Worm (Caenorhabditis elegans): ENCODE measurements around the gene chup-1.
A peak's percentile ranks its signal among the peaks of the same experiment; 100 is the strongest.

Gene chup-1

DNA sequence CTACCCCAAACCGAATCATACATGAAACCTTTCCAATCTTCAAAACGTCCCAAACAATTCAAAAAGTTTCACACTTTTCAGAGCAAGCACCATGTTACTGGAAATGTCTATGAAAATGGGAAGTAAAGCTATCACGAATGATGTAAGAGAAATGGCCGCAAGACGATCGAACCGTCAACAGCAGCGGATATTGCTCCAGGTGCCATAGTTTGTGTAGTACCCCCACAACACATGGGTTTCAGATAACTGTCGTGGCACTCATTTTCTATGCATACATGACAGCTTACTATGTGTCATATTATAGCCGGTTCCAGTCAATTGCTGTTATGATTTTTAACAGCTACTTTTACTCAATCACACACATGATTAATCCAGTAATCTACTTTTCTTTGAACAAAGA is 7.7 kb upstream of the chup-1 start, which contains the start of gene ZK721.3:
Gene ZK721.3, plus strand, starts transcription at position 301 of the 400 bp plus-strand sequence.
- TF ChIP-seq unc-55 (GFP tag; optimal IDR thresholded peaks at IDR 0.05) = no peak
- no peak for TF ChIP-seq egl-27 (tag; optimal IDR thresholded peaks at IDR 0.05)
- no peak for TF ChIP-seq peb-1 (tag; optimal IDR thresholded peaks at IDR 0.05)
- no peak for TF ChIP-seq sma-3 (GFP tag; optimal IDR thresholded peaks at IDR 0.05)
- TF ChIP-seq nhr-12 (tag; optimal IDR thresholded peaks at IDR 0.05) = no peak

DNA sequence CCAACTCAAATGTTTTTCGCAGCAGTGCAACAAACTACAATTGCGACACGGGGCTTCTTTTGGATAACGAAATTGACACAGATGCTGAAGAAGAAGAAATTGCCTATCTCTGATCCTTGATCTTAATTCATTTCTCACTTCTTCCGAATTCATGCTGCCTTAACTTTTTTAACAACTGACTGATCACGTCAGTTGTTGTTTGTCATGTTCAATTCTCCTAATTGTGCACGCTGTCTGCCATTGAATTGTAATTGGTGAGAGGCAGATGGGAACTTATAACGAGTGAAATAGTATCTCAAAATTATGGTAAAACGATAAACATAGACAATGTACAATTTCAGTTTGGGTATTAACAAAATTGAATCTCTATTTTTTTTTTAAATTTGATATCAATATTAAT is 5.3 kb upstream of the chup-1 start:
- TF ChIP-seq F13H6.1 (tag; optimal IDR thresholded peaks at IDR 0.05) (peak; percentile 37), nhr-129 (tag; optimal IDR thresholded peaks at IDR 0.05) (peak; percentile 50), lsy-2 (tag; optimal IDR thresholded peaks at IDR 0.05) (peak in 1 of 2 experiments; percentile 19), sma-9 (GFP tag; optimal IDR thresholded peaks at IDR 0.05) (peak; percentile 57), sma-9 (tag; optimal IDR thresholded peaks at IDR 0.05) (no peak), ZK546.5 (tag; optimal IDR thresholded peaks at IDR 0.05) (no peak)

DNA sequence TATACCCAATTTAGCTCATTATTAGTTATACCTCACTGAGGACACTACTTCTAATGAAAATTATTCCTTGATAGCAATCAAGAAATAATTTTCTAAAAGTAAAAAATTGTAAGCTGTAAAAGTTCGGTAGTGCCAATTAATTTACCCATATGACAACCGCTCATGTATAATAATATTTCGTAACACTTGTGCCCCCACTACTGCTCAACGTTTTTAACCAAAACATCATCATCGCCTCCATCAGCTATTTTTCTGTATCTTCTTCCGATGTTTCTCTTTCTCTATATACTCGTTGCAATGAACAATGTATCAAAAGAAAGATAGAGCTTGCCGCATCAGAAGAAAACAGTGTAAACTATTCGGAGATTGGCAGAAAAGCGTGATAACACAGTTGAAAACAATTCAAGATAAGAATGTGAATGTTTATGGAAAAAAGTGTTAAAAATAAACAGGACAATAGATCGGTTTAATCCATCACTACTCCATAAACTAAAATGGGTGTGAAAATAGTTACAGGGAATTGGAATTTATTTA is 4.2 kb upstream of the chup-1 start:
- TF ChIP-seq nhr-77 (tag; optimal IDR thresholded peaks at IDR 0.05) = no peak
- no peak for TF ChIP-seq unc-62 (GFP tag; optimal IDR thresholded peaks at IDR 0.05)
- peak; percentile 39 for TF ChIP-seq nhr-129 (tag; optimal IDR thresholded peaks at IDR 0.05)
- TF ChIP-seq zag-1 (tag; optimal IDR thresholded peaks at IDR 0.05) = no peak
- TF ChIP-seq crh-2 (tag; optimal IDR thresholded peaks at IDR 0.05) = no peak
- no peak for TF ChIP-seq ztf-11 (tag; optimal IDR thresholded peaks at IDR 0.05)
- peak; percentile 28 for TF ChIP-seq sma-9 (GFP tag; optimal IDR thresholded peaks at IDR 0.05)
- TF ChIP-seq sma-9 (tag; optimal IDR thresholded peaks at IDR 0.05) = no peak
- TF ChIP-seq C34F6.9 (tag; optimal IDR thresholded peaks at IDR 0.05) = no peak
- no peak for TF ChIP-seq ceh-16 (tag; optimal IDR thresholded peaks at IDR 0.05)
- no peak for TF ChIP-seq ztf-4 (tag; optimal IDR thresholded peaks at IDR 0.05)
- TF ChIP-seq F13H6.1 (tag; optimal IDR thresholded peaks at IDR 0.05) = peak; percentile 25

DNA sequence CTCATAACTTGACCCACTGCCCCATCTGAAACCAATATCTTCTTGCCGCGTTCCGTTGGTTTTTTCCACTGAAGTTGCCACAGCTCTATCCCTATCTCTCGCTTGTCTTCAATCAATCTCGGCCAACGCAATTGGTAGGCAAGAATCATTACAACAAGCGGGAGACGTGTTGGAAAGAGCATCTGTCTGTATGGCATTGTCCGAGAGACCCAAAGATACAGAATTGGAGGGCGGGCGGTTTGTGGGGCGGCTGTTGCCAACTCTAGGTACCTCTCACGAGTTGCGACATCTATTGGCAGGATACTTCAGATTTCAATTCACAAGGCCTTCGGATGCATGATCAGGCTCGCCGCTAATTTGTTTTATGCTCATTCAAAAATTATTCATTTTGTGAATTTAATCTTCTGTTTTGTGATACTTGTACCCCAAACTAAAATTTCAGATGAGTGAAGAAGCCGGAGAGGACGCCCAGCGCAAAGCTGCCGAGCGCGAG is 2.9 kb upstream of the chup-1 start, which contains the start of gene unc-27:
Gene unc-27, plus strand, starts transcription at position 443 of the 493 bp plus-strand sequence.
- TF ChIP-seq F13H6.1 (tag; optimal IDR thresholded peaks at IDR 0.05) (peak; percentile 59), unc-55 (GFP tag; optimal IDR thresholded peaks at IDR 0.05) (no peak), nhr-129 (tag; optimal IDR thresholded peaks at IDR 0.05) (peak; percentile 44)

DNA sequence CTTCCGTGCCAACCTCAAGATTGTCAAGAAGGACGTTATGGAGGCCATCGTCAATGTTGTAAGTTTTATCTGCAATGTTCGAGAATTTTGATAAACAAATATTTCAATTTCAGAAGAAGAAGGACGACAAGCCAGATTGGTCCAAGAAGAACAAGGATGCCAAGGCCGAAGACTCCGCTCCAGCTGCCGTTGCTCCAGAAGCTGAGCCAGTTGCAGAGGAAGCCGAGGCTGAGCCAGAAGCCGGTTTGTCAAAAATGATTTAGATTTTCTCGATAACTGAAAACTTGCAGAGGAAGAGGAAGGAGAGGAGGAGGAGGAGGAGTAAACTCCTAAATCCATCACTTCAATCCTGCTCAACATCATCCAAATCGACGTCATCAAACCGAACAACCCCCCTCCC is 1.9 kb upstream of the chup-1 start:
- no peak for TF ChIP-seq nhr-21 (tag; optimal IDR thresholded peaks at IDR 0.05)
- TF ChIP-seq ceh-82 (tag; optimal IDR thresholded peaks at IDR 0.05) = no peak
- no peak for TF ChIP-seq R02D3.7 (tag; optimal IDR thresholded peaks at IDR 0.05)
- no peak for TF ChIP-seq F13H6.1 (tag; optimal IDR thresholded peaks at IDR 0.05)

DNA sequence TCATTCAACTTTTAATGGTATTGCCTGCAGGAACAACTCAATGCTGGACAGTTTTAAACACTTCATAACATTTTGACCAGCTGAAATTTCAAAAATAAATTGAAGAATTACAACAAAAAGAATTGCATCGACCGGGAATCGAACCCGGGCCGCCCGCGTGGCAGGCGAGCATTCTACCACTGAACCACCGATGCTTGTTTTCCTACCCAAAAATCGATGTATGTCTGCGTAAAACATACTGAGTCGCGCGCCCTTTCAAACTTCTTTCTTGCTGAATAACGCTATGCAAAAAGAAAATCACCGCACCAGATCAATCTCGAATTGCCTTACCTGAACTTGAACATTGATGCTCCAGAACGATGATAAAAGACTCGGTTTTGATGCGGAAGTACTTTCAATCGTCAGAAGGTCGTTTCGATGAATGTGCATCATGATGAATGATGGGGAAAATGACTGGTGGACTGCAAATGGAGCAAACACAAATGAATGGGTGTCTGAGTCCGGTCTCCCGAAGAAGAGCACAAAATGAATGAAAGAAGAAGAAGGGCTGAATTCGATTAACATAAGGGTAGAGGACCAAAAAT is 4.8 kb downstream of the chup-1 start, which contains the start of gene R04E5.7:
Gene R04E5.7, minus strand, starts transcription at position 564 of the 584 bp plus-strand sequence.
- TF ChIP-seq snpc-4 (tag; optimal IDR thresholded peaks at IDR 0.05) (no peak), Y55F3AM.14 (GFP tag; optimal IDR thresholded peaks at IDR 0.05) (peak; percentile 6), alr-1 (tag; optimal IDR thresholded peaks at IDR 0.05) (no peak), lsy-2 (tag; optimal IDR thresholded peaks at IDR 0.05) (peak in 1 of 2 experiments; percentile 24), unc-55 (GFP tag; optimal IDR thresholded peaks at IDR 0.05) (peak; percentile 39), C34F6.9 (tag; optimal IDR thresholded peaks at IDR 0.05) (peak; percentile 12), elt-1 (tag; optimal IDR thresholded peaks at IDR 0.05) (no peak), nhr-25 (tag; optimal IDR thresholded peaks at IDR 0.05) (no peak), nhr-12 (tag; optimal IDR thresholded peaks at IDR 0.05) (no peak), elt-3 (tag; optimal IDR thresholded peaks at IDR 0.05) (no peak), nhr-21 (tag; optimal IDR thresholded peaks at IDR 0.05) (peak; percentile 19), peb-1 (tag; optimal IDR thresholded peaks at IDR 0.05) (no peak), ceh-82 (tag; optimal IDR thresholded peaks at IDR 0.05) (no peak), zag-1 (tag; optimal IDR thresholded peaks at IDR 0.05) (no peak), mdl-1 (tag; optimal IDR thresholded peaks at IDR 0.05) (peak in 1 of 2 experiments; percentile 17), dmd-4 (tag; optimal IDR thresholded peaks at IDR 0.05) (no peak), nhr-6 (tag; optimal IDR thresholded peaks at IDR 0.05) (no peak), nhr-23 (tag; optimal IDR thresholded peaks at IDR 0.05) (no peak), R02D3.7 (tag; optimal IDR thresholded peaks at IDR 0.05) (no peak), ztf-11 (tag; optimal IDR thresholded peaks at IDR 0.05) (no peak), crh-2 (tag; optimal IDR thresholded peaks at IDR 0.05) (peak; percentile 89), fos-1 (tag; optimal IDR thresholded peaks at IDR 0.05) (peak; percentile 9), ztf-4 (tag; optimal IDR thresholded peaks at IDR 0.05) (no peak), skn-1 (tag; optimal IDR thresholded peaks at IDR 0.05) (no peak), sma-9 (GFP tag; optimal IDR thresholded peaks at IDR 0.05) (peak; percentile 10), sma-9 (tag; optimal IDR thresholded peaks at IDR 0.05) (no peak), lin-11 (tag; optimal IDR thresholded peaks at IDR 0.05) (no peak), nhr-129 (tag; optimal IDR thresholded peaks at IDR 0.05) (peak; percentile 53), mab-5 (tag; optimal IDR thresholded peaks at IDR 0.05) (no peak), sma-3 (GFP tag; optimal IDR thresholded peaks at IDR 0.05) (peak; percentile 30), egl-27 (tag; optimal IDR thresholded peaks at IDR 0.05) (no peak), ceh-16 (tag; optimal IDR thresholded peaks at IDR 0.05) (no peak), ama-1 (optimal IDR thresholded peaks at IDR 0.05) (no peak)

All from whole organism, L2 larva.